Fruit fly (Drosophila melanogaster) whole organism, embryonic: ENCODE results near the gene Rok.

Experiments
- Adf1 ChIP-seq: fragments of 200-800 bp; sonication (Bioruptor generic); IDR thresholded peaks from 2 replicates; pipeline ENCODE4 v1.3.6; 2022; ENCODE audit warnings: missing biosample characterization, missing genetic modification characterization
- CG11398 ChIP-seq: fragments of 200-800 bp; sonication (Bioruptor generic); optimal IDR thresholded peaks from 2 replicates; lab custom pipeline; 2016; ENCODE audit warnings: missing biosample characterization, missing genetic modification characterization
- CG11504 ChIP-seq: fragments of 200-800 bp; sonication (Bioruptor generic); optimal IDR thresholded peaks from 3 replicates; lab custom pipeline; 2019; ENCODE audit warnings: missing biosample characterization, mild to moderate bottlenecking, missing genetic modification characterization, moderate library complexity
- CG11723 ChIP-seq: fragments of 200-800 bp; sonication (Bioruptor generic); optimal IDR thresholded peaks from 2 replicates; lab custom pipeline; 2017; ENCODE audit warnings: missing biosample characterization, mild to moderate bottlenecking, missing genetic modification characterization
- CG12236 ChIP-seq: fragments of 200-800 bp; sonication (Bioruptor generic); optimal IDR thresholded peaks from 2 replicates; lab custom pipeline; 2016; ENCODE audit warnings: missing biosample characterization, missing genetic modification characterization
- CG12299 ChIP-seq: fragments of 200-800 bp; sonication (Bioruptor generic); optimal IDR thresholded peaks from 2 replicates; lab custom pipeline; 2018; ENCODE audit warnings: missing biosample characterization, mild to moderate bottlenecking, missing genetic modification characterization
- CG12659 ChIP-seq: fragments of 200-800 bp; sonication (Bioruptor generic); optimal IDR thresholded peaks from 3 replicates; lab custom pipeline; 2017; ENCODE audit warnings: mild to moderate bottlenecking, missing biosample characterization, missing genetic modification reagents, missing genetic modification characterization
- CG13123 ChIP-seq: fragments of 200-800 bp; sonication (Bioruptor generic); optimal IDR thresholded peaks from 2 replicates; lab custom pipeline; 2016; ENCODE audit warnings: missing biosample characterization, missing genetic modification characterization
- CG14710 ChIP-seq: fragments of 200-800 bp; sonication (Bioruptor generic); optimal IDR thresholded peaks from 3 replicates; lab custom pipeline; 2019; ENCODE audit warnings: missing biosample characterization, mild to moderate bottlenecking, missing genetic modification characterization, moderate library complexity
- CG17802 ChIP-seq: fragments of 200-800 bp; sonication (Bioruptor generic); optimal IDR thresholded peaks from 2 replicates; lab custom pipeline; 2018; ENCODE audit warnings: missing biosample characterization, mild to moderate bottlenecking, missing genetic modification characterization, moderate library complexity
- CG18619 ChIP-seq: fragments of 200-800 bp; sonication (Bioruptor generic); optimal IDR thresholded peaks from 3 replicates; lab custom pipeline; 2017; ENCODE audit warnings: missing biosample characterization, mild to moderate bottlenecking, missing genetic modification characterization
- CG3163 ChIP-seq: fragments of 200-800 bp; sonication (Bioruptor generic); optimal IDR thresholded peaks from 3 replicates; lab custom pipeline; 2016; ENCODE audit warnings: missing biosample characterization, missing genetic modification characterization
- CG32532 ChIP-seq: fragments of 200-800 bp; sonication (Bioruptor generic); IDR thresholded peaks from 2 replicates; pipeline ENCODE4 v1.3.6; 2022; ENCODE audit warnings: missing biosample characterization, missing genetic modification characterization
- CG34376 ChIP-seq: fragments of 200-800 bp; sonication (Bioruptor generic); optimal IDR thresholded peaks from 2 replicates; lab custom pipeline; 2018; ENCODE audit warnings: missing biosample characterization, mild to moderate bottlenecking, missing genetic modification characterization
- CG3726 ChIP-seq: fragments of 200-800 bp; sonication (Bioruptor generic); IDR thresholded peaks from 3 replicates; pipeline ENCODE4, ENCODE4 v1.3.6; 2022; ENCODE audit warnings: missing biosample characterization, missing genetic modification characterization
- CG3847 ChIP-seq: fragments of 200-800 bp; sonication (Bioruptor generic); IDR thresholded peaks from 2 replicates; pipeline ENCODE4 v1.3.6; 2022; ENCODE audit warnings: missing biosample characterization, missing genetic modification characterization
- CG8290 ChIP-seq, 3 experiments: fragments of 200-800 bp; sonication (Bioruptor generic); optimal IDR thresholded peaks; 2 replicates each; lab custom pipeline; 2016 to 2019; ENCODE audit warnings: missing biosample characterization in 3 of 3, missing genetic modification characterization in 3 of 3, mild to moderate bottlenecking in 2 of 3, moderate library complexity in 1 of 3
- CG9609 ChIP-seq: fragments of 200-800 bp; sonication (Bioruptor generic); optimal IDR thresholded peaks from 3 replicates; lab custom pipeline; 2016; ENCODE audit warnings: missing biosample characterization, missing genetic modification characterization
- Chrac-16 ChIP-seq: fragments of 200-800 bp; sonication (Bioruptor generic); optimal IDR thresholded peaks from 3 replicates; lab custom pipeline; 2016; ENCODE audit warnings: missing biosample characterization, missing genetic modification characterization
- Dref ChIP-seq: fragments of 200-800 bp; sonication (Bioruptor generic); IDR thresholded peaks from 2 replicates; pipeline ENCODE4 v1.3.6; 2022; ENCODE audit warnings: missing biosample characterization, missing genetic modification characterization
- GATAe ChIP-seq: fragments of 200-800 bp; sonication (Bioruptor generic); conservative IDR thresholded peaks from 2 replicates; pipeline ENCODE4 v1.3.6; 2022; ENCODE audit warnings: missing biosample characterization, missing genetic modification characterization
- Med ChIP-seq: fragments of 200-800 bp; sonication (Bioruptor generic); peaks from one replicate; lab custom pipeline; 2016; ENCODE audit warnings: missing biosample characterization, missing genetic modification characterization, mild to moderate bottlenecking, inconsistent platforms, moderate library complexity
- NC2β ChIP-seq: fragments of 200-800 bp; sonication (Bioruptor generic); optimal IDR thresholded peaks from 2 replicates; lab custom pipeline; 2016; ENCODE audit warnings: missing biosample characterization, missing genetic modification characterization
- Six4 ChIP-seq: fragments of 200-800 bp; sonication (Bioruptor generic); optimal IDR thresholded peaks from 2 replicates; lab custom pipeline; 2016; ENCODE audit warnings: missing biosample characterization, missing genetic modification characterization
- az2 ChIP-seq: fragments of 200-800 bp; sonication (Bioruptor generic); optimal IDR thresholded peaks from 3 replicates; lab custom pipeline; 2016; ENCODE audit warnings: missing biosample characterization, missing genetic modification characterization
- cas ChIP-seq: fragments of 200-800 bp; sonication (Bioruptor generic); IDR thresholded peaks from 2 replicates; pipeline ENCODE4 v1.3.6; 2022; ENCODE audit warnings: missing biosample characterization, missing genetic modification characterization
- cg ChIP-seq: fragments of 200-800 bp; sonication (Bioruptor generic); optimal IDR thresholded peaks from 3 replicates; lab custom pipeline; 2019; ENCODE audit warnings: missing biosample characterization, mild to moderate bottlenecking, missing genetic modification characterization, moderate library complexity
- chinmo ChIP-seq: fragments of 200-800 bp; sonication (Bioruptor generic); IDR thresholded peaks from 4 replicates; pipeline ENCODE4 v1.3.6; 2022; ENCODE audit warnings: missing biosample characterization, missing genetic modification characterization; ENCODE audit not compliant: partially characterized antibody
- dimm ChIP-seq: fragments of 200-800 bp; sonication (Bioruptor generic); IDR thresholded peaks from 2 replicates; pipeline ENCODE4 v1.3.6; 2022; ENCODE audit warnings: missing biosample characterization, missing genetic modification characterization
- dpn ChIP-seq, 2 experiments: fragments of 200-800 bp; sonication (Bioruptor generic); optimal IDR thresholded peaks; 3 replicates each; lab custom pipeline; 2016; ENCODE audit warnings: missing biosample characterization in 2 of 2, missing genetic modification characterization in 2 of 2
- fu2 ChIP-seq: fragments of 200-800 bp; sonication (Bioruptor generic); optimal IDR thresholded peaks from 2 replicates; lab custom pipeline; 2016; ENCODE audit warnings: missing biosample characterization, missing genetic modification characterization
- gcm2 ChIP-seq: fragments of 200-800 bp; sonication (Bioruptor generic); optimal IDR thresholded peaks from 2 replicates; lab custom pipeline; 2016; ENCODE audit warnings: missing biosample characterization, missing genetic modification characterization
- ham ChIP-seq: fragments of 200-800 bp; sonication (Bioruptor generic); IDR thresholded peaks from 2 replicates; pipeline ENCODE4 v1.3.6; 2022; ENCODE audit warnings: missing biosample characterization, missing genetic modification characterization
- hbn ChIP-seq: fragments of 200-800 bp; sonication (Bioruptor generic); IDR thresholded peaks from 2 replicates; pipeline ENCODE4 v1.3.6; 2022; ENCODE audit warnings: missing biosample characterization, missing genetic modification characterization; ENCODE audit not compliant: partially characterized antibody
- jigr1 ChIP-seq: fragments of 200-800 bp; sonication (Bioruptor generic); IDR thresholded peaks from 3 replicates; pipeline ENCODE4 v1.3.6; 2022; ENCODE audit warnings: missing biosample characterization, missing genetic modification characterization
- lilli ChIP-seq: fragments of 200-800 bp; sonication (Bioruptor generic); optimal IDR thresholded peaks from 3 replicates; lab custom pipeline; 2016; ENCODE audit warnings: missing biosample characterization, missing genetic modification characterization
- lov ChIP-seq, 2 experiments: fragments of 200-800 bp in 1 of 2; fragments of >200 bp in 1 of 2; sonication (Bioruptor generic) in 1 of 2; IDR thresholded peaks in 1 of 2; optimal IDR thresholded peaks in 1 of 2; 2 replicates in 1 of 2; 3 replicates in 1 of 2; pipeline versions ENCODE4 v1.3.6 to Lab custom; 2017 to 2022; ENCODE audit warnings: missing biosample characterization in 1 of 2, missing genetic modification characterization in 1 of 2
- p53 ChIP-seq: fragments of 200-800 bp; sonication (Bioruptor generic); optimal IDR thresholded peaks from 2 replicates; lab custom pipeline; 2016; ENCODE audit warnings: missing biosample characterization, missing genetic modification characterization
- pzg ChIP-seq: fragments of 200-800 bp; sonication (Bioruptor generic); optimal IDR thresholded peaks from 3 replicates; lab custom pipeline; 2018; ENCODE audit warnings: missing biosample characterization, mild to moderate bottlenecking, missing genetic modification characterization, moderate library complexity
- row ChIP-seq: fragments of 200-800 bp; sonication (Bioruptor generic); IDR thresholded peaks from 3 replicates; pipeline ENCODE4 v1.3.6; 2022; ENCODE audit warnings: missing biosample characterization, missing genetic modification characterization
- scrt ChIP-seq: fragments of 200-800 bp; sonication (Bioruptor generic); optimal IDR thresholded peaks from 2 replicates; lab custom pipeline; 2018; ENCODE audit warnings: missing biosample characterization, mild to moderate bottlenecking, missing genetic modification characterization, moderate library complexity
- sob ChIP-seq: fragments of 200-800 bp; sonication (Bioruptor generic); IDR thresholded peaks from 2 replicates; pipeline ENCODE4 v1.3.6; 2022; ENCODE audit warnings: missing biosample characterization, missing genetic modification characterization
- sug ChIP-seq: fragments of 200-800 bp; optimal IDR thresholded peaks from 2 replicates; lab custom pipeline; 2019; ENCODE audit warnings: missing biosample characterization, mild to moderate bottlenecking, missing genetic modification characterization, moderate library complexity
- tap ChIP-seq: fragments of 200-800 bp; optimal IDR thresholded peaks from 3 replicates; lab custom pipeline; 2019; ENCODE audit warnings: missing biosample characterization, mild to moderate bottlenecking, missing genetic modification characterization, moderate library complexity
- unpg ChIP-seq: fragments of 200-800 bp; sonication (Bioruptor generic); optimal IDR thresholded peaks from 3 replicates; lab custom pipeline; 2018; ENCODE audit warnings: missing biosample characterization, mild to moderate bottlenecking, missing genetic modification characterization, moderate library complexity

Rok gene

dm6 chrX:16585569-16585968 lies 51.6 kb downstream of the Rok start (continued):
- TF ChIP-seq GATAe (no peak), CG17802 (tag; lab: Kevin White, UChicago) (no peak), lilli (peak; percentile 12), Chrac-16 (no peak), hbn (GFP tag; lab: Robert Waterston, UW) (no peak), p53 (GFP tag; lab: Kevin White, UChicago) (no peak), dimm (no peak), CG12299 (tag; lab: Kevin White, UChicago) (no peak), CG3163 (GFP tag; lab: Kevin White, UChicago) (no peak), CG13123 (GFP tag; lab: Kevin White, UChicago) (no peak), CG12236 (no peak), CG3847 (GFP tag; lab: Robert Waterston, UW) (no peak), Dref (GFP tag; lab: Robert Waterston, UW) (no peak), tap (no peak), az2 (GFP tag; lab: Kevin White, UChicago) (no peak), row (GFP tag; lab: Robert Waterston, UW) (peak; percentile 60), jigr1 (GFP tag; lab: Robert Waterston, UW) (no peak), gcm2 (no peak), pzg (GFP tag; lab: Kevin White, UChicago) (no peak), CG9609 (no peak)
- TF ChIP-seq, all 482 proteins: peak for 63

- TF ChIP-seq CG14710 (tag; lab: Kevin White, UChicago): no peak
- TF ChIP-seq Six4 (GFP tag; lab: Kevin White, UChicago): no peak
- no peak for TF ChIP-seq dpn (GFP tag; optimal IDR thresholded peaks at IDR 0.05; lab: Kevin White, UChicago)
- no peak for TF ChIP-seq CG11398 (GFP tag; lab: Kevin White, UChicago)
- TF ChIP-seq sob (GFP tag; lab: Robert Waterston, UW): no peak
- no peak for TF ChIP-seq unpg (GFP tag; lab: Kevin White, UChicago)
- TF ChIP-seq cas: no peak
- TF ChIP-seq NC2β: no peak
- TF ChIP-seq CG32532 (GFP tag; lab: Robert Waterston, UW): no peak
- TF ChIP-seq sug: no peak
- TF ChIP-seq ham: no peak
- TF ChIP-seq CG12659: no peak
These were observed 53.5 kb downstream of the Rok start for dm6 chrX:16583730-16584129.

- no peak for TF ChIP-seq CG11723 (GFP tag; lab: Kevin White, UChicago)
- TF ChIP-seq CG11504: no peak
- TF ChIP-seq cg (GFP tag; lab: Kevin White, UChicago): peak; percentile 19
- peak; percentile 41 for TF ChIP-seq Med (GFP tag; lab: Kevin White, UChicago)
- TF ChIP-seq fu2 (GFP tag; lab: Kevin White, UChicago): no peak
- TF ChIP-seq lov (optimal IDR thresholded peaks at IDR 0.05; lab: Kevin White, UChicago): no peak
- no peak for TF ChIP-seq lov (GFP tag; IDR thresholded peaks at IDR 0.05; lab: Robert Waterston, UW)
- no peak for TF ChIP-seq CG34376 (GFP tag; lab: Kevin White, UChicago)
- TF ChIP-seq CG8290 (GFP tag; optimal IDR thresholded peaks at IDR 0.05; lab: Kevin White, UChicago): no peak
- no peak for TF ChIP-seq CG8290 (tag; optimal IDR thresholded peaks at IDR 0.05; lab: Kevin White, UChicago)
- TF ChIP-seq CG18619 (GFP tag; lab: Kevin White, UChicago): no peak
- TF ChIP-seq scrt: peak; percentile 17
- 0 out of 4 replicates have a peak, but pooled peaks have one; percentile 13 for TF ChIP-seq chinmo
- peak; percentile 93 for TF ChIP-seq Adf1 (GFP tag; lab: Robert Waterston, UW)
- TF ChIP-seq CG3726 (GFP tag; lab: Robert Waterston, UW): no peak
These were observed 55.1 kb downstream of the Rok start for dm6 chrX:16582145-16582544.
